Worm (Caenorhabditis elegans) whole organism, midembryonic: Measurements from ENCODE around the gene rhy-1.

ENCODE experiments used
- T22C8.4 ChIP-seq: fragments of 200-800 bp; sonication (Bioruptor generic); IDR thresholded peaks from 2 replicates; pipeline ENCODE4 v1.3.6; 2022; ENCODE audit warnings: missing genetic modification characterization, missing compliant biosample characterization
- cog-1 ChIP-seq: sonication (generic microtip); optimal IDR thresholded peaks from 2 replicates; lab custom pipeline; 2016; ENCODE audit warnings: missing genetic modification characterization, missing compliant biosample characterization
- flt-1 ChIP-seq: fragments of 200-800 bp; sonication (Bioruptor generic); IDR thresholded peaks from 2 replicates; pipeline ENCODE4 v1.3.6; 2022; ENCODE audit warnings: missing genetic modification characterization, missing compliant biosample characterization
- klf-2 ChIP-seq: fragments of 200-800 bp; sonication (Bioruptor generic); conservative IDR thresholded peaks from 2 replicates; pipeline ENCODE4 v1.3.6; 2022; ENCODE audit warnings: missing genetic modification reagents, missing genetic modification characterization, missing compliant biosample characterization
- med-1 ChIP-seq: sonication (generic microtip); optimal IDR thresholded peaks from 2 replicates; lab custom pipeline; 2017; ENCODE audit warnings: missing genetic modification characterization, mild to moderate bottlenecking, missing compliant biosample characterization, antibody characterized with exemption, missing genetic modification reagents; ENCODE audit not compliant: insufficient read depth
- ref-1 ChIP-seq: fragments of 200-800 bp; sonication (Bioruptor generic); conservative IDR thresholded peaks from 2 replicates; pipeline ENCODE4 v1.3.6; 2022; ENCODE audit warnings: missing genetic modification reagents, missing genetic modification characterization, missing compliant biosample characterization
- tab-1 ChIP-seq: fragments of 200-800 bp; sonication (Bioruptor generic); IDR thresholded peaks from 2 replicates; pipeline ENCODE4 v1.3.6; 2022; ENCODE audit warnings: missing genetic modification characterization, missing compliant biosample characterization
- ztf-23 ChIP-seq: fragments of 200-800 bp; sonication (Bioruptor generic); IDR thresholded peaks from 2 replicates; pipeline ENCODE4 v1.3.6; 2022; ENCODE audit warnings: missing genetic modification reagents, missing genetic modification characterization, missing compliant biosample characterization
- ztf-29 ChIP-seq: fragments of 200-800 bp; sonication (Bioruptor generic); IDR thresholded peaks from 2 replicates; pipeline ENCODE4 v1.3.6; 2022; ENCODE audit warnings: missing genetic modification reagents, missing genetic modification characterization, missing compliant biosample characterization

DNA sequence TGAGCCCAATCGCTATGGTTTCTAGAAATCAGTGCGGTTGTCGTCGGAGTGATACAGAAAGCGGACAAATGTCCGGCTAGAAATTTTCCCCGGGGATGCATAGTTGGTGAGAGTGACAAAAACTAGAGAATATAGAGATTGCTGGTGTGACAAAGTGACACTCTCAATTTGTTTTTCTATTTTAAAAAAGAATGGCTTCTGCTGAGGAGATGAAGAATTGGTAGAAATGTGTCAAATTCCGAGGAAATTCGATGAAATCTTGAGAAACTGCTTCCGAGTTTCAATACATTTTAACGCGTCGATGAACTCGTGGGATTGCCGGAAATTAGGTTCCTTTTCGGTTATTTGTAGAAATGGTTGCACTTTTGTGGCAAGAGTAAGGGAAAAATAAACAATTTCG, 33.0 kb downstream of the rhy-1 start, which contains the start of gene twk-4:
- TF ChIP-seq med-1 (GFP tag; lab: Kevin White, UChicago): no peak
- TF ChIP-seq ztf-23 (GFP tag; lab: Robert Waterston, UW): no peak
- no peak for TF ChIP-seq klf-2 (GFP tag; lab: Robert Waterston, UW)
- no peak for TF ChIP-seq flt-1
- no peak for TF ChIP-seq T22C8.4 (GFP tag; lab: Robert Waterston, UW)
- no peak for TF ChIP-seq ztf-29
- TF ChIP-seq cog-1 (tag; lab: Kevin White, UChicago): no peak
- no peak for TF ChIP-seq ref-1 (GFP tag; lab: Robert Waterston, UW)
- TF ChIP-seq tab-1 (GFP tag; lab: Robert Waterston, UW): no peak
